Worm (Caenorhabditis elegans) whole organism, L4 larva: ENCODE results near the gene srd-4.

ENCODE experiments used
- F44E2.7 ChIP-seq: fragments of 200-800 bp; sonication (Bioruptor generic); IDR thresholded peaks from 2 replicates; pipeline ENCODE4 v2.1.2; 2022; ENCODE audit warnings: missing genetic modification characterization, missing compliant biosample characterization
- ZK546.5 ChIP-seq, 2 experiments: sonication (generic microtip); optimal IDR thresholded peaks; 2 replicates each; lab custom pipeline; 2017; ENCODE audit warnings: missing biosample characterization in 2 of 2, missing genetic modification characterization in 2 of 2
- ama-1 ChIP-seq: fragments of 150-350 bp; optimal IDR thresholded peaks from 2 replicates; lab custom pipeline; 2014; ENCODE audit warnings: inconsistent platforms, mixed read lengths
- arid-1 ChIP-seq: fragments of 200-800 bp; sonication (Bioruptor generic); conservative IDR thresholded peaks from 2 replicates; pipeline ENCODE4 v1.3.6; 2022; ENCODE audit warnings: missing genetic modification reagents, missing genetic modification characterization, missing compliant biosample characterization
- fkh-10 ChIP-seq: fragments of 150-350 bp; optimal IDR thresholded peaks from 2 replicates; lab custom pipeline; 2014; ENCODE audit warnings: missing biosample characterization, missing genetic modification reagents, missing genetic modification characterization
- hlh-30 ChIP-seq: sonication (generic microtip); optimal IDR thresholded peaks from 2 replicates; lab custom pipeline; 2017; ENCODE audit warnings: antibody characterized with exemption, mild to moderate bottlenecking, missing genetic modification characterization, missing compliant biosample characterization; ENCODE audit not compliant: insufficient read depth
- nhr-25 ChIP-seq: sonication (generic microtip); optimal IDR thresholded peaks from 2 replicates; lab custom pipeline; 2017; ENCODE audit warnings: missing genetic modification characterization, mild to moderate bottlenecking, missing compliant biosample characterization, antibody characterized with exemption, moderate library complexity, borderline replicate concordance; ENCODE audit not compliant: insufficient read depth
- nhr-28 ChIP-seq: fragments of 150-350 bp; optimal IDR thresholded peaks from 2 replicates; lab custom pipeline; 2014; ENCODE audit warnings: missing biosample characterization, missing genetic modification characterization
- pha-4 ChIP-seq, 2 experiments: fragments of 150-350 bp in 1 of 2; fragments of 200-800 bp in 1 of 2; sonication (Bioruptor generic) in 1 of 2; IDR thresholded peaks in 1 of 2; optimal IDR thresholded peaks in 1 of 2; 2 replicates each; pipeline versions ENCODE4 v1.3.6 to Lab custom; 2014 to 2022; ENCODE audit warnings: missing genetic modification characterization in 2 of 2, missing genetic modification reagents in 2 of 2, missing biosample characterization in 1 of 2, missing compliant biosample characterization in 1 of 2
- snpc-4 ChIP-seq: fragments of 150-350 bp; optimal IDR thresholded peaks from 2 replicates; lab custom pipeline; 2014; ENCODE audit warnings: missing biosample characterization, missing genetic modification characterization
- zip-11 ChIP-seq: fragments of 200-800 bp; sonication (Bioruptor generic); IDR thresholded peaks from 2 replicates; pipeline ENCODE4 v1.3.6; 2022; ENCODE audit warnings: missing genetic modification characterization, missing compliant biosample characterization

DNA sequence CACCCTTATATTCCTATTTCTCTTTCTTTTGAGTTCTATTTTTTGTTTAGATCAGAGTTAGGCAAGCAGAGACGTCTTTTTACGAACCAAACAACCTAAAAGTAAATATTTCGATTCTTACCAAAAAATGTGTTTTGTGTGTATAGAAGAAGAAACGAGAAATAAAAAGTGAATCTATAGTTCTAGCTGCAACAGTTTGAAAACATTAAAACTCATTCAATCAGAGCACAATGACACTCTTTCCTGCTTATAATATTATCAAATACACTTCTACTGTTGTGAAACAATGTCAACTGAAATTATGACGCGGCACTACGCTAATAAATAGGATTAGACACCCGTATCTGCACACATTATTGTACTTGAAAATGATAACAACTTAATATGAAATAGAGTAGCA is 11.1 kb downstream of the srd-4 start, which contains the start of gene ZK836.3:
- no peak for TF ChIP-seq fkh-10 (GFP tag; lab: Kevin White, UChicago)
- no peak for TF ChIP-seq nhr-25
- no peak for TF ChIP-seq F44E2.7 (GFP tag; lab: Robert Waterston, UW)
- no peak for TF ChIP-seq zip-11 (GFP tag; lab: Robert Waterston, UW)
- no peak for TF ChIP-seq ama-1 (lab: Kevin White, UChicago)
- no peak for TF ChIP-seq arid-1 (GFP tag; lab: Robert Waterston, UW)
- no peak for TF ChIP-seq nhr-28 (tag; lab: Kevin White, UChicago)
- TF ChIP-seq ZK546.5 (tag; optimal IDR thresholded peaks at IDR 0.05; lab: Kevin White, UChicago) = no peak
- no peak for TF ChIP-seq snpc-4
- no peak for TF ChIP-seq hlh-30
- no peak for TF ChIP-seq pha-4 (GFP tag; IDR thresholded peaks at IDR 0.05; lab: Robert Waterston, UW)
- no peak for TF ChIP-seq pha-4 (tag; optimal IDR thresholded peaks at IDR 0.05; lab: Kevin White, UChicago)
